Fruit fly (Drosophila melanogaster) whole organism, embryonic: ENCODE measurements around the gene Pde11.

Experiments
- Aef1 ChIP-seq: fragments of 200-800 bp; sonication (Bioruptor generic); IDR thresholded peaks from 3 replicates; pipeline ENCODE4 v1.3.6; 2022; ENCODE audit warnings: missing biosample characterization, missing genetic modification characterization
- Awh ChIP-seq: fragments of 200-800 bp; sonication (Bioruptor generic); IDR thresholded peaks from 2 replicates; pipeline ENCODE4, ENCODE4 v1.3.6; 2022; ENCODE audit warnings: missing biosample characterization, missing genetic modification characterization
- B-H2 ChIP-seq: fragments of 200-800 bp; sonication (Bioruptor generic); optimal IDR thresholded peaks from 2 replicates; lab custom pipeline; 2018; ENCODE audit warnings: missing biosample characterization, mild to moderate bottlenecking, missing genetic modification characterization
- Bdp1 ChIP-seq: fragments of 200-800 bp; sonication (Bioruptor generic); optimal IDR thresholded peaks from 3 replicates; lab custom pipeline; 2016; ENCODE audit warnings: missing biosample characterization, missing genetic modification characterization
- BtbVII ChIP-seq: fragments of 200-800 bp; sonication (Bioruptor generic); optimal IDR thresholded peaks from 3 replicates; lab custom pipeline; 2017; ENCODE audit warnings: missing biosample characterization, mild to moderate bottlenecking, missing genetic modification characterization
- Bteb2 ChIP-seq: fragments of 200-800 bp; sonication (Bioruptor generic); optimal IDR thresholded peaks from 2 replicates; lab custom pipeline; 2016; ENCODE audit warnings: missing biosample characterization, missing genetic modification characterization
- CG10147 ChIP-seq: fragments of 200-800 bp; sonication (Bioruptor generic); optimal IDR thresholded peaks from 2 replicates; lab custom pipeline; 2019; ENCODE audit warnings: missing biosample characterization, mild to moderate bottlenecking, missing genetic modification characterization, moderate library complexity
- CG10209 ChIP-seq: fragments of 200-800 bp; sonication (Bioruptor generic); optimal IDR thresholded peaks from 3 replicates; lab custom pipeline; 2017; ENCODE audit warnings: missing biosample characterization, mild to moderate bottlenecking, missing genetic modification characterization, missing genetic modification reagents
- CG10543 ChIP-seq: fragments of 200-800 bp; sonication (Bioruptor generic); optimal IDR thresholded peaks from 3 replicates; lab custom pipeline; 2017; ENCODE audit warnings: missing biosample characterization, mild to moderate bottlenecking, missing genetic modification characterization, moderate library complexity
- CG1647 ChIP-seq: fragments of 200-800 bp; sonication (Bioruptor generic); optimal IDR thresholded peaks from 3 replicates; lab custom pipeline; 2016; ENCODE audit warnings: missing biosample characterization, missing genetic modification characterization
- CG17568 ChIP-seq: fragments of 200-800 bp; sonication (Bioruptor generic); optimal IDR thresholded peaks from 2 replicates; lab custom pipeline; 2018; ENCODE audit warnings: missing biosample characterization, mild to moderate bottlenecking, missing genetic modification characterization, moderate library complexity
- CG1792 ChIP-seq: fragments of 200-800 bp; sonication (Bioruptor generic); optimal IDR thresholded peaks from 2 replicates; lab custom pipeline; 2016; ENCODE audit warnings: missing biosample characterization, missing genetic modification characterization
- CG2129 ChIP-seq: fragments of 200-800 bp; sonication (Bioruptor generic); IDR thresholded peaks from 2 replicates; pipeline ENCODE4 v1.3.6; 2022; ENCODE audit warnings: missing biosample characterization, missing genetic modification characterization; ENCODE audit not compliant: partially characterized antibody
- CG5180 ChIP-seq: fragments of 200-800 bp; sonication (Bioruptor generic); optimal IDR thresholded peaks from 3 replicates; lab custom pipeline; 2017; ENCODE audit warnings: missing biosample characterization, missing genetic modification characterization, mild to moderate bottlenecking, moderate library complexity, missing genetic modification reagents
- CG5953 ChIP-seq: fragments of 200-800 bp; sonication (Bioruptor generic); IDR thresholded peaks from 2 replicates; pipeline ENCODE4 v1.3.6; 2022; ENCODE audit warnings: missing biosample characterization, missing genetic modification characterization
- CG7357 ChIP-seq: fragments of 200-800 bp; sonication (Bioruptor generic); IDR thresholded peaks from 3 replicates; pipeline ENCODE4 v1.3.6; 2022; ENCODE audit warnings: missing biosample characterization, missing genetic modification characterization
- CG7963 ChIP-seq: fragments of 200-800 bp; sonication (Bioruptor generic); IDR thresholded peaks from 3 replicates; pipeline ENCODE4 v1.3.6; 2022; ENCODE audit warnings: missing biosample characterization, missing genetic modification characterization; ENCODE audit not compliant: partially characterized antibody
- CG8290 ChIP-seq, 3 experiments: fragments of 200-800 bp; sonication (Bioruptor generic); optimal IDR thresholded peaks; 2 replicates each; lab custom pipeline; 2016 to 2019; ENCODE audit warnings: missing biosample characterization in 3 of 3, missing genetic modification characterization in 3 of 3, mild to moderate bottlenecking in 2 of 3, moderate library complexity in 1 of 3
- CG9609 ChIP-seq: fragments of 200-800 bp; sonication (Bioruptor generic); optimal IDR thresholded peaks from 3 replicates; lab custom pipeline; 2016; ENCODE audit warnings: missing biosample characterization, missing genetic modification characterization
- Dek ChIP-seq: fragments of 200-800 bp; sonication (Bioruptor generic); optimal IDR thresholded peaks from 3 replicates; lab custom pipeline; 2019; ENCODE audit warnings: missing biosample characterization, mild to moderate bottlenecking, missing genetic modification characterization, moderate library complexity
- Dll ChIP-seq: fragments of 200-800 bp; sonication (Bioruptor generic); IDR thresholded peaks from 4 replicates; pipeline ENCODE4 v1.3.6; 2022; ENCODE audit warnings: missing biosample characterization, missing genetic modification characterization; ENCODE audit not compliant: partially characterized antibody
- ERR ChIP-seq: fragments of 200-800 bp; sonication (Bioruptor generic); optimal IDR thresholded peaks from 2 replicates; lab custom pipeline; 2016; ENCODE audit warnings: missing biosample characterization, missing genetic modification characterization
- Elba2 ChIP-seq: fragments of 200-800 bp; sonication (Bioruptor generic); optimal IDR thresholded peaks from 3 replicates; lab custom pipeline; 2016; ENCODE audit warnings: missing biosample characterization, missing genetic modification characterization
- HLH3B ChIP-seq: fragments of 200-800 bp; sonication (Bioruptor generic); IDR thresholded peaks from 2 replicates; pipeline ENCODE4 v1.3.6; 2022; ENCODE audit warnings: missing biosample characterization, missing genetic modification characterization
- HLH4C ChIP-seq: fragments of 200-800 bp; sonication (Bioruptor generic); IDR thresholded peaks from 3 replicates; pipeline ENCODE4 v1.3.6; 2022; ENCODE audit warnings: missing biosample characterization, missing genetic modification characterization; ENCODE audit not compliant: partially characterized antibody
- HmgD ChIP-seq: fragments of 200-800 bp; sonication (Bioruptor generic); optimal IDR thresholded peaks from 3 replicates; lab custom pipeline; 2016; ENCODE audit warnings: missing biosample characterization, missing genetic modification characterization
- Hr51 ChIP-seq, 2 experiments: fragments of 200-800 bp; sonication (Bioruptor generic); optimal IDR thresholded peaks; 2 replicates in 1 of 2; 3 replicates in 1 of 2; lab custom pipeline; 2016 to 2018; ENCODE audit warnings: missing biosample characterization in 2 of 2, missing genetic modification characterization in 2 of 2, mild to moderate bottlenecking in 1 of 2, moderate library complexity in 1 of 2
- Kr ChIP-seq: fragments of 200-800 bp; sonication (Bioruptor generic); optimal IDR thresholded peaks from 2 replicates; lab custom pipeline; 2017; ENCODE audit warnings: missing biosample characterization, mild to moderate bottlenecking, missing genetic modification characterization
- Opbp ChIP-seq: fragments of 200-800 bp; sonication (Bioruptor generic); IDR thresholded peaks from 3 replicates; pipeline ENCODE4 v1.3.6; 2022; ENCODE audit warnings: missing biosample characterization, missing genetic modification characterization; ENCODE audit not compliant: partially characterized antibody
- Sry-δ ChIP-seq: fragments of 200-800 bp; sonication (Bioruptor generic); optimal IDR thresholded peaks from 2 replicates; lab custom pipeline; 2016; ENCODE audit warnings: missing biosample characterization, missing genetic modification characterization
- ash1 ChIP-seq: fragments of 200-800 bp; sonication (Bioruptor generic); optimal IDR thresholded peaks from 2 replicates; lab custom pipeline; 2018; ENCODE audit warnings: missing biosample characterization, mild to moderate bottlenecking, missing genetic modification characterization
- caup ChIP-seq: fragments of 200-800 bp; sonication (Bioruptor generic); optimal IDR thresholded peaks from 3 replicates; lab custom pipeline; 2017; ENCODE audit warnings: missing biosample characterization, mild to moderate bottlenecking, missing genetic modification characterization, moderate library complexity; ENCODE audit not compliant: severe bottlenecking
- crp ChIP-seq, 2 experiments: fragments of 200-800 bp; sonication (Bioruptor generic); optimal IDR thresholded peaks; 2 replicates in 1 of 2; 3 replicates in 1 of 2; lab custom pipeline; 2017; ENCODE audit warnings: missing biosample characterization in 2 of 2, missing genetic modification characterization in 2 of 2, mild to moderate bottlenecking in 1 of 2, moderate library complexity in 1 of 2
- en ChIP-seq: fragments of 200-800 bp; sonication (Bioruptor generic); optimal IDR thresholded peaks from 2 replicates; lab custom pipeline; 2016; ENCODE audit warnings: missing biosample characterization, missing genetic modification characterization
- hkb ChIP-seq, 2 experiments: fragments of 200-800 bp in 1 of 2; fragments of >200 bp in 1 of 2; sonication (Bioruptor generic) in 1 of 2; IDR thresholded peaks in 1 of 2; optimal IDR thresholded peaks in 1 of 2; 2 replicates each; pipeline versions ENCODE4 v1.3.6 to Lab custom; 2017 to 2022; ENCODE audit warnings: missing biosample characterization in 1 of 2, missing genetic modification characterization in 1 of 2
- lab ChIP-seq: fragments of 200-800 bp; sonication (Bioruptor generic); optimal IDR thresholded peaks from 3 replicates; lab custom pipeline; 2017; ENCODE audit warnings: missing biosample characterization, missing genetic modification characterization, mild to moderate bottlenecking, moderate library complexity, missing genetic modification reagents
- lola ChIP-seq, 3 experiments: fragments of >200 bp in 2 of 3; fragments of 200-800 bp in 1 of 3; sonication (Bioruptor generic) in 1 of 3; optimal IDR thresholded peaks; 2 replicates each; lab custom pipeline; 2017 to 2019; ENCODE audit warnings: missing biosample characterization in 3 of 3, missing genetic modification characterization in 3 of 3, mild to moderate bottlenecking in 1 of 3, moderate library complexity in 1 of 3
- luna ChIP-seq: fragments of 200-800 bp; sonication (Bioruptor generic); optimal IDR thresholded peaks from 2 replicates; lab custom pipeline; 2016; ENCODE audit warnings: missing biosample characterization, missing genetic modification characterization
- prd ChIP-seq, 3 experiments: fragments of >200 bp in 2 of 3; fragments of 200-800 bp in 1 of 3; sonication (Bioruptor generic) in 1 of 3; optimal IDR thresholded peaks in 2 of 3; IDR thresholded peaks in 1 of 3; 2 replicates in 2 of 3; 3 replicates in 1 of 3; pipeline versions ENCODE4 v1.3.6 to Lab custom; 2017 to 2022; ENCODE audit warnings: missing biosample characterization in 1 of 3, missing genetic modification characterization in 1 of 3
- pum ChIP-seq: fragments of 200-800 bp; sonication (Bioruptor generic); optimal IDR thresholded peaks from 2 replicates; lab custom pipeline; 2016; ENCODE audit warnings: missing biosample characterization, missing genetic modification characterization
- run ChIP-seq: fragments of 200-800 bp; sonication (Bioruptor generic); optimal IDR thresholded peaks from 3 replicates; lab custom pipeline; 2018; ENCODE audit warnings: missing biosample characterization, mild to moderate bottlenecking, missing genetic modification characterization
- sd ChIP-seq: fragments of 200-800 bp; sonication (Bioruptor generic); optimal IDR thresholded peaks from 3 replicates; lab custom pipeline; 2018; ENCODE audit warnings: missing biosample characterization, mild to moderate bottlenecking, missing genetic modification characterization, moderate library complexity
- sens ChIP-seq: fragments of 200-800 bp; sonication (Bioruptor generic); peaks from one replicate; lab custom pipeline; 2016; ENCODE audit warnings: missing biosample characterization, missing genetic modification characterization
- sna ChIP-seq: fragments of 200-800 bp; sonication (Bioruptor generic); IDR thresholded peaks from 2 replicates; pipeline ENCODE4 v1.3.6; 2022; ENCODE audit warnings: missing biosample characterization, missing genetic modification characterization; ENCODE audit not compliant: partially characterized antibody
- sug ChIP-seq: fragments of 200-800 bp; optimal IDR thresholded peaks from 2 replicates; lab custom pipeline; 2019; ENCODE audit warnings: missing biosample characterization, mild to moderate bottlenecking, missing genetic modification characterization, moderate library complexity
- tgo ChIP-seq: fragments of 200-800 bp; sonication (Bioruptor generic); IDR thresholded peaks from 3 replicates; pipeline ENCODE4 v1.3.6; 2022; ENCODE audit warnings: missing biosample characterization, missing genetic modification characterization
- unpg ChIP-seq: fragments of 200-800 bp; sonication (Bioruptor generic); optimal IDR thresholded peaks from 3 replicates; lab custom pipeline; 2018; ENCODE audit warnings: missing biosample characterization, mild to moderate bottlenecking, missing genetic modification characterization, moderate library complexity
- zf30C ChIP-seq: fragments of 200-800 bp; sonication (Bioruptor generic); optimal IDR thresholded peaks from 3 replicates; lab custom pipeline; 2018; ENCODE audit warnings: missing biosample characterization, mild to moderate bottlenecking, missing genetic modification characterization

The Pde11 gene

dm6 chr2L:18556384-18556783 is 33.8 kb downstream of the Pde11 start (continued):
- TF ChIP-seq crp (GFP tag; optimal IDR thresholded peaks at IDR 0.05; lab: Kevin White, UChicago) (no peak), B-H2 (no peak), BtbVII (GFP tag; lab: Kevin White, UChicago) (peak; percentile 19), CG2129 (GFP tag; lab: Robert Waterston, UW) (no peak), run (no peak), sens (GFP tag; lab: Kevin White, UChicago) (peak; percentile 73), CG10543 (peak; percentile 6), Opbp (GFP tag; lab: Robert Waterston, UW) (no peak), sug (tag; lab: Kevin White, UChicago) (no peak), CG17568 (peak; percentile 1), ash1 (no peak), CG1647 (GFP tag; lab: Kevin White, UChicago) (no peak), CG5953 (GFP tag; lab: Robert Waterston, UW) (no peak), Bdp1 (GFP tag; lab: Kevin White, UChicago) (no peak), CG10147 (GFP tag; lab: Kevin White, UChicago) (no peak), hkb (optimal IDR thresholded peaks at IDR 0.05; lab: Kevin White, UChicago) (no peak), hkb (GFP tag; IDR thresholded peaks at IDR 0.05; lab: Robert Waterston, UW) (no peak), Sry-δ (no peak), CG10209 (no peak), zf30C (GFP tag; lab: Kevin White, UChicago) (no peak), HmgD (GFP tag; lab: Kevin White, UChicago) (no peak), ERR (GFP tag; lab: Kevin White, UChicago) (no peak), HLH4C (GFP tag; lab: Robert Waterston, UW) (no peak), Dll (GFP tag; lab: Robert Waterston, UW) (no peak), prd (optimal IDR thresholded peaks at IDR 0.05; lab: Kevin White, UChicago) (no peak), prd (GFP tag; IDR thresholded peaks at IDR 0.05; lab: Robert Waterston, UW) (no peak), sna (GFP tag; lab: Robert Waterston, UW) (no peak), CG8290 (GFP tag; optimal IDR thresholded peaks at IDR 0.05; lab: Kevin White, UChicago) (no peak), CG8290 (tag; optimal IDR thresholded peaks at IDR 0.05; lab: Kevin White, UChicago) (no peak), HLH3B (GFP tag; lab: Robert Waterston, UW) (no peak), Aef1 (GFP tag; lab: Robert Waterston, UW) (no peak), CG5180 (GFP tag; lab: Kevin White, UChicago) (no peak), unpg (GFP tag; lab: Kevin White, UChicago) (peak; percentile 12), en (no peak), luna (GFP tag; lab: Kevin White, UChicago) (no peak), pum (GFP tag; lab: Kevin White, UChicago) (no peak), Hr51 (GFP tag; optimal IDR thresholded peaks at IDR 0.05; lab: Kevin White, UChicago) (no peak), caup (GFP tag; lab: Kevin White, UChicago) (peak; percentile 50), lab (peak; percentile 26), CG7357 (GFP tag; lab: Robert Waterston, UW) (no peak), Kr (GFP tag; lab: Kevin White, UChicago) (no peak), tgo (GFP tag; lab: Robert Waterston, UW) (no peak), Bteb2 (GFP tag; lab: Kevin White, UChicago) (no peak), CG9609 (GFP tag; lab: Kevin White, UChicago) (no peak), CG7963 (no peak), lola (GFP tag; optimal IDR thresholded peaks at IDR 0.05; lab: Kevin White, UChicago) (peak in 1 of 3 experiments; percentile 20), Elba2 (GFP tag; lab: Kevin White, UChicago) (no peak), Dek (no peak), sd (tag; lab: Kevin White, UChicago) (peak; percentile 9), Awh (GFP tag; lab: Robert Waterston, UW) (no peak), CG1792 (GFP tag; lab: Kevin White, UChicago) (no peak)
